Worm (Caenorhabditis elegans): Measurements from ENCODE around the gene klc-1.
A peak's percentile ranks its signal among the peaks of the same experiment; 100 is the strongest.

The klc-1 gene

DNA sequence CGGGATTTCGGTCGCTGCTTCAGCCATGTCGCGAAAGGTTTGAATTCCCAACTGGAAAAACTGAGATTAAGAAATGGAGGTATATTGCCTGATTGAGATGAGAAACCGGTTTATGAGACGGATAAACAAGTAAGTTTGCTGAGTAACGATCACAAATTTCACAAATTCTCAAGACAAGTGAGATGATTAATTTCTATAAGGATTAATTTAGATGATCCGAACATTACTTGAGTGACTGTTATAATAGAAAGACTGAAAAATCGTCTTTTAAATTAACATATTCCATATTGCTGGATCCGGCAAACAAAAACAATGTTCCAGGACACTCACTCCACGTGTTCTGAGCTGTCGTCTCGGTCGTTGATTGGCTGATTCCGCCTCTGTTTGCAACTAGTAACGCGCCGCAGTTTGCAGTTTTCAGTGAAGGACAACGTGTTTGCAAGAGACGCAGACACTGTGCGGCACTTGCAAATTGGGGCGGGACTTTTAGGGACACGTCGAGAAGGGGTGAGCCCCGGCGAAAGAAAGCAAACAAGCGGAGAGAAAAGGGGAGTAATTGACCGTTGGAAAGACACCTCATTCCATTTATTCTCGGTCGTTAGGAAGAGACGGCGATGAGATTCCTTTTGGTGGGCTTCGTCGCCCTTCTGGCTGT is 35.4 kb downstream of the klc-1 start, which contains the start of the genes imp-2 and enpl-1 (continued):
- TF ChIP-seq unc-39 (tag; optimal IDR thresholded peaks at IDR 0.05) (no peak), nhr-12 (tag; optimal IDR thresholded peaks at IDR 0.05) (no peak), nhr-28 (tag; optimal IDR thresholded peaks at IDR 0.05) (no peak), nhr-43 (tag; optimal IDR thresholded peaks at IDR 0.05; ENCODE audit: poor library complexity, severe bottlenecking) (peak; percentile 50), snpc-4 (tag; optimal IDR thresholded peaks at IDR 0.05) (peak; percentile 23), lin-39 (tag; optimal IDR thresholded peaks at IDR 0.05) (peak; percentile 97), nhr-25 (tag; optimal IDR thresholded peaks at IDR 0.05) (peak; percentile 41), ceh-82 (tag; optimal IDR thresholded peaks at IDR 0.05) (no peak)

DNA sequence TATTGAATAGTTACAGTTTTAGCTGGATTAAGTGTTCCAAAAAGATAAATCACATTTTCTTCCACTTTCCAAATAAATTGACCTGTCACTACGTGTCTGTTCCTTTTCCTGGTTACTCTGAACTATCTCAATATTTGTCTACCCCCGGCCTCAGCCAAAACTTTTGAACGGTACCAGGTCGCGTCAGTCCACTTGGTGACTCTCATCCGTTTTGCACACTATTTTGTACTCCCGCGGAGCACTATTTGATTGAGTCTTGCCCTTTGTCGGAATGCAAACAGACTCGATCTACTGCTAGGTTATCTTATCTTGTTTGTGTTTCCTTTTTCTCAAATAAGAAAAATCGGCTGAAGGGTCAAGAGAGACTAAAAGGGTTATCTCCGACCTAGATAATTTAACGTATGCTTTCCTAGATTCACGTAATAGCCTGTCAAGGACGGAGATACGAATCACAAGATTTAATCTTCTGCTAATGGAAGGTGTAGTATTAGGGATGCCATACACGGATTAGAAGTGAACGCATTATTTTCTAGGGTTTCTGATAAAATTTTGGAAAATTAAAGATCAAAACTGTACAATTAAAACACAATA is 36.5 kb downstream of the klc-1 start:
- TF ChIP-seq mdl-1 (tag; optimal IDR thresholded peaks at IDR 0.05) (no peak), nhr-237 (tag; optimal IDR thresholded peaks at IDR 0.05) (no peak), skn-1 (tag; optimal IDR thresholded peaks at IDR 0.05) (no peak), unc-62 (GFP tag; optimal IDR thresholded peaks at IDR 0.05) (no peak), nhr-43 (tag; optimal IDR thresholded peaks at IDR 0.05; ENCODE audit: poor library complexity, severe bottlenecking) (no peak), sea-2 (GFP tag; optimal IDR thresholded peaks at IDR 0.05) (no peak), snpc-4 (tag; optimal IDR thresholded peaks at IDR 0.05) (no peak), elt-3 (tag; optimal IDR thresholded peaks at IDR 0.05) (peak in 1 of 3 experiments; percentile 29), ceh-82 (tag; optimal IDR thresholded peaks at IDR 0.05) (no peak), fkh-2 (tag; optimal IDR thresholded peaks at IDR 0.05) (no peak), daf-12 (tag; optimal IDR thresholded peaks at IDR 0.05) (no peak), pqm-1 (tag; optimal IDR thresholded peaks at IDR 0.05) (no peak), aly-2 (tag; optimal IDR thresholded peaks at IDR 0.05) (no peak), egl-5 (tag; optimal IDR thresholded peaks at IDR 0.05) (no peak), nfya-1 (tag; optimal IDR thresholded peaks at IDR 0.05; ENCODE audit: insufficient read depth) (peak; percentile 5), lin-39 (tag; optimal IDR thresholded peaks at IDR 0.05) (no peak), mml-1 (tag; optimal IDR thresholded peaks at IDR 0.05) (no peak), nhr-76 (tag; optimal IDR thresholded peaks at IDR 0.05) (no peak), jun-1 (tag; optimal IDR thresholded peaks at IDR 0.05) (no peak), ZK546.5 (tag; optimal IDR thresholded peaks at IDR 0.05) (no peak), nhr-23 (tag; optimal IDR thresholded peaks at IDR 0.05) (peak; percentile 82), tbx-2 (tag; optimal IDR thresholded peaks at IDR 0.05) (no peak), ama-1 (optimal IDR thresholded peaks at IDR 0.05) (peak; percentile 36), egl-27 (tag; optimal IDR thresholded peaks at IDR 0.05) (no peak), elt-1 (tag; optimal IDR thresholded peaks at IDR 0.05) (peak; percentile 92), nhr-11 (tag; optimal IDR thresholded peaks at IDR 0.05) (no peak), ceh-16 (tag; optimal IDR thresholded peaks at IDR 0.05) (no peak), pha-4 (tag; optimal IDR thresholded peaks at IDR 0.05) (peak; percentile 76), nhr-28 (tag; optimal IDR thresholded peaks at IDR 0.05) (no peak), zag-1 (tag; optimal IDR thresholded peaks at IDR 0.05) (no peak), ztf-11 (tag; optimal IDR thresholded peaks at IDR 0.05) (no peak), ceh-9 (tag; optimal IDR thresholded peaks at IDR 0.05) (no peak), eor-1 (tag; optimal IDR thresholded peaks at IDR 0.05) (no peak), nhr-25 (tag; optimal IDR thresholded peaks at IDR 0.05) (peak; percentile 58), nhr-67 (tag; optimal IDR thresholded peaks at IDR 0.05) (no peak)

ce11 chrIV:11124674-11125073 is 41.1 kb downstream of the klc-1 start, which contains the start of gene spo-11:
Gene spo-11, minus strand, starts transcription at chrIV:11124862.
- TF ChIP-seq R02D3.7 (tag; optimal IDR thresholded peaks at IDR 0.05) (no peak), lin-39 (tag; optimal IDR thresholded peaks at IDR 0.05) (no peak), ZK546.5 (tag; optimal IDR thresholded peaks at IDR 0.05) (no peak), nhr-237 (tag; optimal IDR thresholded peaks at IDR 0.05) (no peak), fkh-2 (tag; optimal IDR thresholded peaks at IDR 0.05) (no peak), ceh-16 (tag; optimal IDR thresholded peaks at IDR 0.05) (no peak), zag-1 (tag; optimal IDR thresholded peaks at IDR 0.05) (no peak), nhr-25 (tag; optimal IDR thresholded peaks at IDR 0.05) (no peak), ztf-11 (tag; optimal IDR thresholded peaks at IDR 0.05) (no peak), elt-3 (tag; optimal IDR thresholded peaks at IDR 0.05) (no peak), ama-1 (optimal IDR thresholded peaks at IDR 0.05) (no peak), lsy-12 (tag; optimal IDR thresholded peaks at IDR 0.05) (no peak), nhr-67 (tag; optimal IDR thresholded peaks at IDR 0.05) (no peak), tbx-2 (tag; optimal IDR thresholded peaks at IDR 0.05) (no peak)
